Fruit fly (Drosophila melanogaster) whole organism, adult: ENCODE measurements around the gene CG2211.
A peak's percentile ranks its signal among the peaks of the same experiment; 100 is the strongest.

Experiments used
- CG33017 ChIP-seq: fragments of 200-800 bp; sonication (Bioruptor generic); optimal IDR thresholded peaks from 2 replicates; lab custom pipeline; 2018; ENCODE audit warnings: missing biosample characterization, mild to moderate bottlenecking, missing genetic modification characterization, moderate library complexity
- CG7101 ChIP-seq: fragments of 200-800 bp; sonication (Bioruptor generic); optimal IDR thresholded peaks from 2 replicates; lab custom pipeline; 2018; ENCODE audit warnings: missing biosample characterization, mild to moderate bottlenecking, missing genetic modification characterization, moderate library complexity
- bab1 ChIP-seq: fragments of 200-800 bp; sonication (Bioruptor generic); optimal IDR thresholded peaks from 3 replicates; lab custom pipeline; 2019; ENCODE audit warnings: missing biosample characterization, mild to moderate bottlenecking, missing genetic modification characterization, moderate library complexity
- tj ChIP-seq: fragments of 200-800 bp; sonication (Bioruptor generic); optimal IDR thresholded peaks from 3 replicates; lab custom pipeline; 2017; ENCODE audit warnings: missing biosample characterization, mild to moderate bottlenecking, missing genetic modification characterization, moderate library complexity

DNA sequence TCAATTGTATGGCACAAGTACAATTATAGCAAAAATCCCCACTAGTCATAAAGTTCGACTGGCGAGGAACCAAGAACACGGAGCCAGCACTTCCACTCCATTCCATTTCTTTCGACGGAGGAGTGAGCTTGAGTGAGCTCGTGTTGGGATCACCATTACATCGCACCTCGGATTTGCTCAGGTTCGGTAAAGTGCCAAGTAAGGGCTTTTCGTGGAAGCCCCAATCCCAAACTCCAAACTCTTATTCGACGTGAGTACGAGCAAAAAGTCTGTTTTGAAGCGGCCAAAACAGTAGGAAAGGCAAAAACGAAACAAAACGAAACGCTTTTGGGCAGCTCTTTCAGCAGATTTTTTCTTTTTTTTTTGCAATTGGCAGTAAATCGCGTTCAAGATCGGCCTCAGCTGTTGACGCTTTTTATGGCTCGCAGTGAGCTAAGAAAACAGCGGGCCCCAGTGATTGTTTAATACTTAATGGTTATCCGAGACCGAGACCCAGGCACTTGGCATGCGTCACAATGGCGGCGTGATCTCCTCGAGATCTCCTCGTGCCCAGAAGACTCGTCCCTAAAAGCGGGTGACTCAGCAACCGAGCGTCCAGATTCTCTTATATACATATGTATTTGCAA is 14.1 kb downstream of the CG2211 start:
- TF ChIP-seq CG7101 (tag; lab: Kevin White, UChicago): no peak
- TF ChIP-seq CG33017 (tag; lab: Kevin White, UChicago): no peak
- TF ChIP-seq bab1: no peak
- TF ChIP-seq tj (GFP tag; lab: Kevin White, UChicago): peak; percentile 95
